Worm (Caenorhabditis elegans) whole organism, early embryonic: Measurements from ENCODE around the gene dpy-19.

ENCODE experiments used
- B0310.2 ChIP-seq: sonication (generic microtip); optimal IDR thresholded peaks from 2 replicates; lab custom pipeline; 2016; ENCODE audit warnings: mild to moderate bottlenecking, missing genetic modification characterization, missing compliant biosample characterization
- F13C5.2 ChIP-seq: sonication (generic microtip); optimal IDR thresholded peaks from 2 replicates; lab custom pipeline; 2017; ENCODE audit warnings: mild to moderate bottlenecking, missing genetic modification characterization, inconsistent platforms, missing compliant biosample characterization
- ama-1 ChIP-seq: fragments of 150-350 bp; optimal IDR thresholded peaks from 2 replicates; lab custom pipeline; 2014
- ceh-13 ChIP-seq: fragments of 200-800 bp; sonication (Bioruptor generic); optimal IDR thresholded peaks from 2 replicates; lab custom pipeline; 2018; ENCODE audit warnings: mild to moderate bottlenecking, missing genetic modification characterization, missing compliant biosample characterization
- ets-7 ChIP-seq: sonication (generic microtip); optimal IDR thresholded peaks from 2 replicates; lab custom pipeline; 2016; ENCODE audit warnings: missing genotype, missing genetic modification characterization, missing compliant biosample characterization
- flt-1 ChIP-seq: fragments of 200-800 bp; sonication (Bioruptor generic); IDR thresholded peaks from 2 replicates; pipeline ENCODE4 v1.3.6; 2022; ENCODE audit warnings: missing genetic modification characterization, missing compliant biosample characterization
- hmbx-1 ChIP-seq: sonication (generic microtip); optimal IDR thresholded peaks from 2 replicates; lab custom pipeline; 2016; ENCODE audit warnings: mild to moderate bottlenecking, missing genetic modification characterization, missing compliant biosample characterization
- pes-1 ChIP-seq: fragments of 200-800 bp; sonication (Bioruptor generic); IDR thresholded peaks from 2 replicates; pipeline ENCODE4 v1.3.6; 2022; ENCODE audit warnings: missing genetic modification reagents, missing genetic modification characterization, missing compliant biosample characterization
- sea-1 ChIP-seq: fragments of 200-800 bp; sonication (Bioruptor generic); conservative IDR thresholded peaks from 2 replicates; pipeline ENCODE4 v1.3.6; 2022; ENCODE audit warnings: missing genetic modification characterization, missing compliant biosample characterization
- tra-4 ChIP-seq: sonication (generic microtip); optimal IDR thresholded peaks from 2 replicates; lab custom pipeline; 2017; ENCODE audit warnings: missing genetic modification characterization, missing compliant biosample characterization

- TF ChIP-seq hmbx-1 (tag; lab: Kevin White, UChicago), result no peak
- no peak for TF ChIP-seq ets-7 (tag; lab: Kevin White, UChicago)
- TF ChIP-seq ama-1, result no peak
- TF ChIP-seq F13C5.2, result no peak
- no peak for TF ChIP-seq sea-1 (GFP tag; lab: Robert Waterston, UW)
- TF ChIP-seq pes-1 (GFP tag; lab: Robert Waterston, UW), result no peak
- TF ChIP-seq ceh-13 (GFP tag; lab: Kevin White, UChicago), result no peak
- no peak for TF ChIP-seq B0310.2
- no peak for TF ChIP-seq flt-1 (GFP tag; lab: Robert Waterston, UW)
- TF ChIP-seq tra-4 (tag; lab: Kevin White, UChicago), result no peak
Measured at ce11 chrIII:8654400-8654980, 12.8 kb downstream of the dpy-19 start.
